Fruit fly (Drosophila melanogaster) whole organism, embryonic: ENCODE results near the gene CG6432.

Source experiments
- Aef1 ChIP-seq: fragments of 200-800 bp; sonication (Bioruptor generic); IDR thresholded peaks from 3 replicates; pipeline ENCODE4 v1.3.6; 2022; ENCODE audit warnings: missing biosample characterization, missing genetic modification characterization
- Bteb2 ChIP-seq: fragments of 200-800 bp; sonication (Bioruptor generic); optimal IDR thresholded peaks from 2 replicates; lab custom pipeline; 2016; ENCODE audit warnings: missing biosample characterization, missing genetic modification characterization
- CG10209 ChIP-seq: fragments of 200-800 bp; sonication (Bioruptor generic); optimal IDR thresholded peaks from 3 replicates; lab custom pipeline; 2017; ENCODE audit warnings: missing biosample characterization, mild to moderate bottlenecking, missing genetic modification characterization, missing genetic modification reagents
- CG10431 ChIP-seq: fragments of 200-800 bp; sonication (Bioruptor generic); optimal IDR thresholded peaks from 3 replicates; lab custom pipeline; 2018; ENCODE audit warnings: missing biosample characterization, mild to moderate bottlenecking, missing genetic modification characterization
- CG11695 ChIP-seq: fragments of 200-800 bp; sonication (Bioruptor generic); IDR thresholded peaks from 3 replicates; pipeline ENCODE4 v1.3.6; 2022; ENCODE audit warnings: missing biosample characterization, missing genetic modification characterization
- CG12219 ChIP-seq: fragments of 200-800 bp; sonication (Bioruptor generic); optimal IDR thresholded peaks from 3 replicates; lab custom pipeline; 2018; ENCODE audit warnings: missing biosample characterization, mild to moderate bottlenecking, missing genetic modification characterization
- CG13775 ChIP-seq: fragments of 200-800 bp; sonication (Bioruptor generic); optimal IDR thresholded peaks from 3 replicates; lab custom pipeline; 2017; ENCODE audit warnings: missing biosample characterization, mild to moderate bottlenecking, missing genetic modification characterization
- CG15011 ChIP-seq: fragments of 200-800 bp; sonication (Bioruptor generic); optimal IDR thresholded peaks from 3 replicates; lab custom pipeline; 2018; ENCODE audit warnings: missing biosample characterization, mild to moderate bottlenecking, missing genetic modification characterization
- CG1647 ChIP-seq: fragments of 200-800 bp; sonication (Bioruptor generic); optimal IDR thresholded peaks from 3 replicates; lab custom pipeline; 2016; ENCODE audit warnings: missing biosample characterization, missing genetic modification characterization
- CG2116 ChIP-seq: fragments of 200-800 bp; sonication (Bioruptor generic); optimal IDR thresholded peaks from 3 replicates; lab custom pipeline; 2018; ENCODE audit warnings: missing biosample characterization, mild to moderate bottlenecking, missing genetic modification characterization
- CG33557 ChIP-seq: fragments of 200-800 bp; sonication (Bioruptor generic); optimal IDR thresholded peaks from 2 replicates; lab custom pipeline; 2019; ENCODE audit warnings: missing biosample characterization, mild to moderate bottlenecking, missing genetic modification characterization, moderate library complexity
- CG5245 ChIP-seq: fragments of 200-800 bp; sonication (Bioruptor generic); optimal IDR thresholded peaks from 3 replicates; lab custom pipeline; 2016; ENCODE audit warnings: missing biosample characterization, missing genetic modification characterization
- CG6854 ChIP-seq: fragments of 200-800 bp; sonication (Bioruptor generic); optimal IDR thresholded peaks from 3 replicates; lab custom pipeline; 2017; ENCODE audit warnings: missing biosample characterization, mild to moderate bottlenecking, missing genetic modification characterization
- CG7839 ChIP-seq: fragments of 200-800 bp; sonication (Bioruptor generic); optimal IDR thresholded peaks from 3 replicates; lab custom pipeline; 2018; ENCODE audit warnings: missing biosample characterization, mild to moderate bottlenecking, missing genetic modification characterization, moderate library complexity
- CG8388 ChIP-seq: fragments of 200-800 bp; sonication (Bioruptor generic); optimal IDR thresholded peaks from 2 replicates; lab custom pipeline; 2019; ENCODE audit warnings: missing biosample characterization, mild to moderate bottlenecking, missing genetic modification characterization, moderate library complexity
- CG9437 ChIP-seq: fragments of 200-800 bp; sonication (Bioruptor generic); optimal IDR thresholded peaks from 2 replicates; lab custom pipeline; 2018; ENCODE audit warnings: missing biosample characterization, mild to moderate bottlenecking, missing genetic modification characterization
- CG9609 ChIP-seq: fragments of 200-800 bp; sonication (Bioruptor generic); optimal IDR thresholded peaks from 3 replicates; lab custom pipeline; 2016; ENCODE audit warnings: missing biosample characterization, missing genetic modification characterization
- CG9817 ChIP-seq: fragments of 200-800 bp; sonication (Bioruptor generic); optimal IDR thresholded peaks from 2 replicates; lab custom pipeline; 2018; ENCODE audit warnings: missing biosample characterization, mild to moderate bottlenecking, missing genetic modification characterization, moderate library complexity
- D19A ChIP-seq: fragments of 200-800 bp; optimal IDR thresholded peaks from 3 replicates; lab custom pipeline; 2019; ENCODE audit warnings: missing biosample characterization, mild to moderate bottlenecking, missing genetic modification characterization, moderate library complexity
- Dek ChIP-seq: fragments of 200-800 bp; sonication (Bioruptor generic); optimal IDR thresholded peaks from 3 replicates; lab custom pipeline; 2019; ENCODE audit warnings: missing biosample characterization, mild to moderate bottlenecking, missing genetic modification characterization, moderate library complexity
- Elba2 ChIP-seq: fragments of 200-800 bp; sonication (Bioruptor generic); optimal IDR thresholded peaks from 3 replicates; lab custom pipeline; 2016; ENCODE audit warnings: missing biosample characterization, missing genetic modification characterization
- GATAe ChIP-seq: fragments of 200-800 bp; sonication (Bioruptor generic); conservative IDR thresholded peaks from 2 replicates; pipeline ENCODE4 v1.3.6; 2022; ENCODE audit warnings: missing biosample characterization, missing genetic modification characterization
- Hr39 ChIP-seq: fragments of >200 bp; optimal IDR thresholded peaks from 2 replicates; lab custom pipeline; 2017
- Oaz ChIP-seq: fragments of 200-800 bp; sonication (Bioruptor generic); IDR thresholded peaks from 2 replicates; pipeline ENCODE4 v1.3.6; 2022; ENCODE audit warnings: missing biosample characterization, missing genetic modification characterization
- Pdp1 ChIP-seq, 2 experiments: fragments of 200-800 bp; sonication (Bioruptor generic); optimal IDR thresholded peaks; 3 replicates each; lab custom pipeline; 2016; ENCODE audit warnings: missing biosample characterization in 2 of 2, missing genetic modification characterization in 2 of 2, mild to moderate bottlenecking in 1 of 2, moderate library complexity in 1 of 2
- Rfx ChIP-seq: fragments of 200-800 bp; sonication (Bioruptor generic); IDR thresholded peaks from 2 replicates; pipeline ENCODE4 v1.3.6; 2022; ENCODE audit warnings: missing biosample characterization, missing genetic modification characterization
- Rx ChIP-seq: fragments of 200-800 bp; sonication (Bioruptor generic); IDR thresholded peaks from 2 replicates; pipeline ENCODE4 v1.3.6; 2022; ENCODE audit warnings: missing biosample characterization, missing genetic modification characterization
- Scr ChIP-seq: fragments of 200-800 bp; sonication (Bioruptor generic); IDR thresholded peaks from 2 replicates; pipeline ENCODE4 v1.3.6; 2022; ENCODE audit warnings: missing biosample characterization, missing genetic modification characterization; ENCODE audit not compliant: partially characterized antibody
- Ssrp ChIP-seq: fragments of 200-800 bp; sonication (Bioruptor generic); optimal IDR thresholded peaks from 2 replicates; lab custom pipeline; 2018; ENCODE audit warnings: missing biosample characterization, mild to moderate bottlenecking, missing genetic modification characterization, moderate library complexity
- TFAM ChIP-seq: fragments of 200-800 bp; sonication (Bioruptor generic); optimal IDR thresholded peaks from 2 replicates; lab custom pipeline; 2017; ENCODE audit warnings: missing biosample characterization, missing genetic modification characterization, inconsistent platforms
- Usf ChIP-seq: fragments of 200-800 bp; sonication (Bioruptor generic); optimal IDR thresholded peaks from 2 replicates; lab custom pipeline; 2017; ENCODE audit warnings: missing genotype, missing biosample characterization, missing genetic modification characterization
- chif ChIP-seq, 2 experiments: fragments of 200-800 bp; sonication (Bioruptor generic); optimal IDR thresholded peaks; 3 replicates each; lab custom pipeline; 2016; ENCODE audit warnings: missing biosample characterization in 2 of 2, missing genetic modification characterization in 2 of 2
- chm ChIP-seq: fragments of 200-800 bp; sonication (Bioruptor generic); IDR thresholded peaks from 2 replicates; pipeline ENCODE4 v1.3.6; 2022; ENCODE audit warnings: missing biosample characterization, missing genetic modification characterization
- dati ChIP-seq: fragments of 200-800 bp; sonication (Bioruptor generic); IDR thresholded peaks from 2 replicates; pipeline ENCODE4 v1.3.6; 2022; ENCODE audit warnings: missing biosample characterization, missing genetic modification characterization
- dysf ChIP-seq: fragments of 200-800 bp; sonication (Bioruptor generic); IDR thresholded peaks from 3 replicates; pipeline ENCODE4 v1.3.6; 2022; ENCODE audit warnings: missing biosample characterization, missing genetic modification characterization
- en ChIP-seq: fragments of 200-800 bp; sonication (Bioruptor generic); optimal IDR thresholded peaks from 2 replicates; lab custom pipeline; 2016; ENCODE audit warnings: missing biosample characterization, missing genetic modification characterization
- fd96Cb ChIP-seq: fragments of 200-800 bp; sonication (Bioruptor generic); optimal IDR thresholded peaks from 2 replicates; lab custom pipeline; 2018; ENCODE audit warnings: missing biosample characterization, mild to moderate bottlenecking, missing genetic modification characterization, moderate library complexity
- gt ChIP-seq: fragments of 200-800 bp; sonication (Bioruptor generic); IDR thresholded peaks from 2 replicates; pipeline ENCODE4 v1.3.6; 2022; ENCODE audit warnings: missing biosample characterization, missing genetic modification characterization
- inv ChIP-seq: fragments of 200-800 bp; sonication (Bioruptor generic); IDR thresholded peaks from 2 replicates; pipeline ENCODE4 v1.3.6; 2022; ENCODE audit warnings: missing biosample characterization, missing genetic modification characterization; ENCODE audit not compliant: partially characterized antibody
- jing ChIP-seq: fragments of 200-800 bp; sonication (Bioruptor generic); optimal IDR thresholded peaks from 2 replicates; lab custom pipeline; 2018; ENCODE audit warnings: missing biosample characterization, mild to moderate bottlenecking, missing genetic modification characterization
- lbe ChIP-seq: fragments of 200-800 bp; sonication (Bioruptor generic); optimal IDR thresholded peaks from 2 replicates; lab custom pipeline; 2016; ENCODE audit warnings: missing biosample characterization, mild to moderate bottlenecking, missing genetic modification characterization
- mld ChIP-seq: fragments of 200-800 bp; sonication (Bioruptor generic); IDR thresholded peaks from 3 replicates; pipeline ENCODE4 v1.3.6; 2022; ENCODE audit warnings: missing biosample characterization, missing genetic modification characterization; ENCODE audit not compliant: partially characterized antibody
- oc ChIP-seq: fragments of 200-800 bp; sonication (Bioruptor generic); optimal IDR thresholded peaks from 2 replicates; lab custom pipeline; 2018; ENCODE audit warnings: missing biosample characterization, mild to moderate bottlenecking, missing genetic modification characterization, moderate library complexity
- pros ChIP-seq: fragments of 200-800 bp; sonication (Bioruptor generic); optimal IDR thresholded peaks from 3 replicates; lab custom pipeline; 2019; ENCODE audit warnings: missing biosample characterization, mild to moderate bottlenecking, missing genetic modification characterization, moderate library complexity
- row ChIP-seq: fragments of 200-800 bp; sonication (Bioruptor generic); IDR thresholded peaks from 3 replicates; pipeline ENCODE4 v1.3.6; 2022; ENCODE audit warnings: missing biosample characterization, missing genetic modification characterization
- slou ChIP-seq: fragments of 200-800 bp; sonication (Bioruptor generic); optimal IDR thresholded peaks from 3 replicates; lab custom pipeline; 2016; ENCODE audit warnings: missing biosample characterization, missing genetic modification characterization
- ssp ChIP-seq: fragments of 200-800 bp; sonication (Bioruptor generic); IDR thresholded peaks from 2 replicates; pipeline ENCODE4 v1.3.6; 2022; ENCODE audit warnings: missing biosample characterization, missing genetic modification characterization
- tll ChIP-seq, 2 experiments: fragments of 200-800 bp in 1 of 2; fragments of >200 bp in 1 of 2; sonication (Bioruptor generic) in 1 of 2; optimal IDR thresholded peaks; 2 replicates each; lab custom pipeline; 2017 to 2019; ENCODE audit warnings: missing biosample characterization in 2 of 2, missing genetic modification characterization in 2 of 2, mild to moderate bottlenecking in 1 of 2, moderate library complexity in 1 of 2
- zf30C ChIP-seq: fragments of 200-800 bp; sonication (Bioruptor generic); optimal IDR thresholded peaks from 3 replicates; lab custom pipeline; 2018; ENCODE audit warnings: missing biosample characterization, mild to moderate bottlenecking, missing genetic modification characterization

CG6432 gene

DNA sequence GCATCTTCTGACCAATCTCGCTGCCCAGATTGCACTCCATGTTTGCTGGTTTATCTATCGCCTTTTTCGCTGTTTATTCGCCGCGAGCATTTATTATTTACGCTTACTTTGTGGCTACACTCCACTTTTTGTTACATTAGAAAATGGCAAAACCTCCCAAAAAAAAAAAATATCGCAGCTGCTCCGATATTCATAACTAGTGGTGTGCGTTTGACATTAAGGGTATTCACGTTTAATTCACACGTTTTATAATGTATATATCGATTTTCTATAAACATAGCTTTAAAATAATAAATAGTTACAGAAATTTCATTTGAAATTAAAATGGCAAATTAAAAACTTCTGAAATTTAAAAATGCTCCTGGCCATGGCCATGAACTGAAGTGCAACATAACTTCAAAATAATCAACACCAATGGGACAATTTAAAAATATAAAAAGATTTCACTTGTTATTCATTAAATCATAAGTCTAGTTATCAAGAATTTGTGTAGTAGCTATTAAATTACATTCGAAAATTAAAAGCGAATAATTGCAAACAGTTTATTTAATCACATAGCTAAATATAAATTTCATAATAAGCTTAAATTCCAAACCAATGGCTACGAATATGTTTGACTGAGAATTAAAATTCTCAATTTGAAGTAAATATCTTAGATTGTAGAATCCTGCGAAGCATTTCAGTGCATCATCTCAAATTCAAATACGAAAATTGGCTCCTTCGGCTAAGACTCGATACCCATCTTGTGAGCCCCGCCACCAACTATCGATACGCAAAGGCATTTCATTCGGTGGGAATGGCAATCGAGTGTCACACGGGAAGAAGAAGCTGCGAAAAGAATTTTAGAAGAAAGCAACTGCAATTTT is 18.3 kb upstream of the CG6432 start, which contains the start of the genes Nab2 and BRWD3 (continued):
- peak; percentile 10 for TF ChIP-seq Bteb2 (GFP tag; lab: Kevin White, UChicago)
- peak; percentile 64 for TF ChIP-seq Scr (GFP tag; lab: Robert Waterston, UW)
- peak; percentile 68 for TF ChIP-seq CG13775 (GFP tag; lab: Kevin White, UChicago)
- TF ChIP-seq CG5245 (GFP tag; lab: Kevin White, UChicago) = no peak
- peak; percentile 60; the same call in 1 of the 3 replicates for TF ChIP-seq mld (GFP tag; lab: Robert Waterston, UW)
- peak in 1 of 2 experiments; percentile 6 for TF ChIP-seq chif (GFP tag; optimal IDR thresholded peaks at IDR 0.05; lab: Kevin White, UChicago)
- TF ChIP-seq D19A = no peak
- no peak for TF ChIP-seq en (GFP tag; lab: Kevin White, UChicago)
- TF ChIP-seq gt (GFP tag; lab: Robert Waterston, UW) = no peak
- TF ChIP-seq pros (GFP tag; lab: Kevin White, UChicago) = no peak
- no peak for TF ChIP-seq CG15011 (GFP tag; lab: Kevin White, UChicago)
- TF ChIP-seq Elba2 (GFP tag; lab: Kevin White, UChicago) = no peak
- peak; percentile 58 for TF ChIP-seq CG9817
- TF ChIP-seq row (GFP tag; lab: Robert Waterston, UW) = peak; percentile 70
- TF ChIP-seq CG33557 (GFP tag; lab: Kevin White, UChicago) = no peak
- TF ChIP-seq slou (GFP tag; lab: Kevin White, UChicago) = no peak
- TF ChIP-seq lbe = no peak
- no peak for TF ChIP-seq TFAM (GFP tag; lab: Kevin White, UChicago)
- no peak for TF ChIP-seq chm (GFP tag; lab: Robert Waterston, UW)
- no peak for TF ChIP-seq jing (GFP tag; lab: Kevin White, UChicago)
- no peak for TF ChIP-seq CG11695 (GFP tag; lab: Robert Waterston, UW)
- no peak for TF ChIP-seq zf30C
- peak; percentile 21 for TF ChIP-seq Dek (tag; lab: Kevin White, UChicago)
- no peak for TF ChIP-seq CG12219 (GFP tag; lab: Kevin White, UChicago)
- TF ChIP-seq CG9609 = no peak
- TF ChIP-seq Rfx (GFP tag; lab: Robert Waterston, UW) = peak; percentile 75
- TF ChIP-seq Pdp1 (GFP tag; optimal IDR thresholded peaks at IDR 0.05; lab: Kevin White, UChicago) = peak in 1 of 2 experiments; percentile 28
- no peak for TF ChIP-seq CG1647 (GFP tag; lab: Kevin White, UChicago)
- no peak for TF ChIP-seq GATAe
- TF ChIP-seq Oaz (GFP tag; lab: Robert Waterston, UW) = peak; percentile 30; the same call in 1 of the 2 replicates
- TF ChIP-seq CG2116 (GFP tag; lab: Kevin White, UChicago) = peak; percentile 53
- TF ChIP-seq Ssrp (tag; lab: Kevin White, UChicago) = peak; percentile 22
- no peak for TF ChIP-seq CG10209 (GFP tag; lab: Kevin White, UChicago)
- peak; percentile 53; the same call in 1 of the 3 replicates for TF ChIP-seq dysf (GFP tag; lab: Robert Waterston, UW)
- TF ChIP-seq CG7839 (tag; lab: Kevin White, UChicago) = no peak
- TF ChIP-seq CG6854 (GFP tag; lab: Kevin White, UChicago) = no peak
- TF ChIP-seq dati (GFP tag; lab: Robert Waterston, UW) = no peak
- peak; percentile 33 for TF ChIP-seq CG9437 (GFP tag; lab: Kevin White, UChicago)
- no peak for TF ChIP-seq CG10431 (GFP tag; lab: Kevin White, UChicago)
- no peak for TF ChIP-seq tll (GFP tag; optimal IDR thresholded peaks at IDR 0.05; lab: Kevin White, UChicago)
- peak; percentile 56 for TF ChIP-seq inv (GFP tag; lab: Robert Waterston, UW)
- no peak for TF ChIP-seq Usf (GFP tag; lab: Kevin White, UChicago)
- no peak for TF ChIP-seq oc (tag; lab: Kevin White, UChicago)
- TF ChIP-seq Hr39 (lab: Kevin White, UChicago) = no peak
- 0 out of 2 replicates have a peak, but pooled peaks have one; percentile 17 for TF ChIP-seq ssp (GFP tag; lab: Robert Waterston, UW)
- TF ChIP-seq CG8388 (GFP tag; lab: Kevin White, UChicago) = no peak
- TF ChIP-seq fd96Cb (tag; lab: Kevin White, UChicago) = peak; percentile 21
- TF ChIP-seq Aef1 = peak; percentile 24; the same call in 1 of the 3 replicates
- TF ChIP-seq Rx (GFP tag; lab: Robert Waterston, UW) = peak; percentile 22; the same call in 1 of the 2 replicates
